Worm (Caenorhabditis elegans) whole organism, midembryonic: ENCODE results near the gene ZK1240.5.

Experiments
- T22C8.4 ChIP-seq: fragments of 200-800 bp; sonication (Bioruptor generic); IDR thresholded peaks from 2 replicates; pipeline ENCODE4 v1.3.6; 2022; ENCODE audit warnings: missing genetic modification characterization, missing compliant biosample characterization
- cog-1 ChIP-seq: sonication (generic microtip); optimal IDR thresholded peaks from 2 replicates; lab custom pipeline; 2016; ENCODE audit warnings: missing genetic modification characterization, missing compliant biosample characterization
- flt-1 ChIP-seq: fragments of 200-800 bp; sonication (Bioruptor generic); IDR thresholded peaks from 2 replicates; pipeline ENCODE4 v1.3.6; 2022; ENCODE audit warnings: missing genetic modification characterization, missing compliant biosample characterization
- klf-2 ChIP-seq: fragments of 200-800 bp; sonication (Bioruptor generic); conservative IDR thresholded peaks from 2 replicates; pipeline ENCODE4 v1.3.6; 2022; ENCODE audit warnings: missing genetic modification reagents, missing genetic modification characterization, missing compliant biosample characterization
- med-1 ChIP-seq: sonication (generic microtip); optimal IDR thresholded peaks from 2 replicates; lab custom pipeline; 2017; ENCODE audit warnings: missing genetic modification characterization, mild to moderate bottlenecking, missing compliant biosample characterization, antibody characterized with exemption, missing genetic modification reagents; ENCODE audit not compliant: insufficient read depth
- ref-1 ChIP-seq: fragments of 200-800 bp; sonication (Bioruptor generic); conservative IDR thresholded peaks from 2 replicates; pipeline ENCODE4 v1.3.6; 2022; ENCODE audit warnings: missing genetic modification reagents, missing genetic modification characterization, missing compliant biosample characterization
- tab-1 ChIP-seq: fragments of 200-800 bp; sonication (Bioruptor generic); IDR thresholded peaks from 2 replicates; pipeline ENCODE4 v1.3.6; 2022; ENCODE audit warnings: missing genetic modification characterization, missing compliant biosample characterization
- ztf-23 ChIP-seq: fragments of 200-800 bp; sonication (Bioruptor generic); IDR thresholded peaks from 2 replicates; pipeline ENCODE4 v1.3.6; 2022; ENCODE audit warnings: missing genetic modification reagents, missing genetic modification characterization, missing compliant biosample characterization
- ztf-29 ChIP-seq: fragments of 200-800 bp; sonication (Bioruptor generic); IDR thresholded peaks from 2 replicates; pipeline ENCODE4 v1.3.6; 2022; ENCODE audit warnings: missing genetic modification reagents, missing genetic modification characterization, missing compliant biosample characterization

Gene ZK1240.5

DNA sequence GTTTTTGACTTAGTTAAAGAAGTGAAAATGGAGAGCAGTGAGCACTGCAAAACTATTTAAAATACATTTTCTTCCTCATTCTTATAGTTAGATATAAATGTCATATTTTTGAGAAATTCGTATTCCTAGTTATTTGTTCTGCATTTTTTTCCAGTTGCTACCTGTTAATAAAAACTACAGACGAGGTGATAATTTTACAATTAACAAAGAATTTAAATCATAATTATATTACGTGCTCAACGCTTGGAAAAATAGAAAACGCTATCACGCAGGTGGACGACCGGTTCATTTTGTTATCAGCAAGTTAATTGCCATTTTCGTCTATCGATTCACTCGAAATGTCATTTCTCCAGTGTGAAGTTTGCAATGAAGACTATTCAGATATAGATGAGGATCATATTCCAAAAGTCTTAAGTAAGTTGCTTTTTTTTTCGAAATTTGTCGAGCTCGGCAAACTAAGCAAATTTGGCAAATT lies at the start of gene ZK1240.5, which contains the start of gene ZK1240.9:
TSS of gene ZK1240.5 (minus strand) at position 51 of the 475 bp plus-strand sequence.
TSS of gene ZK1240.9 (plus strand) at position 307 of the 475 bp plus-strand sequence.
- TF ChIP-seq tab-1 (GFP tag; lab: Robert Waterston, UW) (no peak), ref-1 (no peak)

DNA sequence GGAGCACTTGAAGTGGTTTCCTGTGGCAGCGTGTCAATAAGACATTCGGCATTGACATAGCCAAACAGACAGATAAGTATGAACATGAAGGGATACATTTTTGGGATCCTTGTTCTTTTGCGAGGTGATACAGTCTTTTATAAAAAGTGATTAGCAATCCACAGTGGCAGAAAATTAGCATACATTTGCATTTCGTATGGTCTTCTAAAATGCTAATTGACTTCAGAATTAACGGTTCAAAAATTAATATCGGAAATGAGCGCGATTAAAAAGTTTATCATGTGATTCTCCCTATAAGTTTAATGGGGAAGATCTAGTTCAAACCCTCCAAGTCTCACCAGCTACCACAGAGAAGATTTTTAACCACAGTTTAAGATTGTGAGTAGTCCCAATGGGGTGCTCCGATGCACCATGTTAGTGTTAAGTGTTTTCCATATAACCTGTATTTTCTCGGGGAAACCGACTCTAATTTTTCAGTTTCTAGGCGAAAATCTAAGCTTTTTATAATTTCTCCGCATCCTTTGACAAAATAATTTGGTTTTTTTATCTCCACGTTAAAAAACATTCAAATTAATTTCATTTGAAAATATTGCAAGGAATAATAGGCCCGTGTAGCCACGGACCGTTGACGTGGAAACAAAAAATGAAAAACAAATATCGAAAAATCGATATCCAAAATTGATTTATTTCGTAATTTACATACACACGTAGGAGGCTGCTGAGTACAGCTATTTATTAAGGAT lies 49.1 kb upstream of the ZK1240.5 start, which contains the start of the genes F43C11.12 and F16G10.5:
TSS of gene F43C11.12 (minus strand) at position 101 of the 743 bp plus-strand sequence.
TSS of gene F16G10.5 (plus strand) at position 693 of the 743 bp plus-strand sequence.
- TF ChIP-seq cog-1 (tag; lab: Kevin White, UChicago) (no peak), ztf-29 (GFP tag; lab: Robert Waterston, UW) (no peak), T22C8.4 (GFP tag; lab: Robert Waterston, UW) (no peak)

DNA sequence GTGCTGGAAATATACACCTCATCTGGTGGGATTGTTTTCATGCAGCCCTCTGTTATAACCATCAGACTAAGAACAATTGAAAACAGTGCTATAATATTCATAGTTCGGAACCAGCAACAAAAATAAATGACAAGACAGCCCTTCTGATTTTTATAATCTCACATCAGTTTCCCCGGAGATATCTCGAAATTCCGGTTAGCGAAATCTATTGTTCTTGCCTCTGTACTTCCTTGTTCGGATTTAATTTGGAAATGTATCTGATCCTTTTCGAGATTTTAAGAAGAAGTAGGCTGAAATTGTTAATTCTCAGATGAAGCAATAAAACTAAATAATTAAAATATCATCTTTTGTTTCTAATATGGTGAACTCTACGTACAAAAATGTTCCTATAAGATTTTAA lies 45.9 kb upstream of the ZK1240.5 start, which contains the start of gene F43C11.11:
TSS of gene F43C11.11 (minus strand) at position 101 of the 400 bp plus-strand sequence.
- TF ChIP-seq cog-1 (tag; lab: Kevin White, UChicago) (no peak), T22C8.4 (GFP tag; lab: Robert Waterston, UW) (no peak), klf-2 (GFP tag; lab: Robert Waterston, UW) (no peak), med-1 (GFP tag; lab: Kevin White, UChicago) (no peak), tab-1 (GFP tag; lab: Robert Waterston, UW) (no peak), ztf-29 (GFP tag; lab: Robert Waterston, UW) (no peak), ref-1 (no peak), flt-1 (GFP tag; lab: Robert Waterston, UW) (no peak), ztf-23 (GFP tag; lab: Robert Waterston, UW) (no peak)

ce11 chrII:2359965-2360364 lies 42.2 kb upstream of the ZK1240.5 start, which contains the start of gene F43C11.16:
Gene F43C11.16 (minus strand): TSS chrII:2360065.
- TF ChIP-seq ztf-23 (GFP tag; lab: Robert Waterston, UW) (no peak), flt-1 (GFP tag; lab: Robert Waterston, UW) (no peak), T22C8.4 (GFP tag; lab: Robert Waterston, UW) (no peak), med-1 (GFP tag; lab: Kevin White, UChicago) (no peak), klf-2 (GFP tag; lab: Robert Waterston, UW) (no peak), cog-1 (tag; lab: Kevin White, UChicago) (no peak), tab-1 (GFP tag; lab: Robert Waterston, UW) (no peak), ref-1 (no peak), ztf-29 (GFP tag; lab: Robert Waterston, UW) (no peak)

- TF ChIP-seq klf-2 (GFP tag; lab: Robert Waterston, UW) (no peak), T22C8.4 (GFP tag; lab: Robert Waterston, UW) (no peak), ztf-23 (GFP tag; lab: Robert Waterston, UW) (no peak), ref-1 (no peak)
Measured at ce11 chrII:2356795-2357194, 39.1 kb upstream of the ZK1240.5 start, which contains the start of gene F43C11.1. Gene F43C11.1 (plus strand): TSS chrII:2357095.

DNA sequence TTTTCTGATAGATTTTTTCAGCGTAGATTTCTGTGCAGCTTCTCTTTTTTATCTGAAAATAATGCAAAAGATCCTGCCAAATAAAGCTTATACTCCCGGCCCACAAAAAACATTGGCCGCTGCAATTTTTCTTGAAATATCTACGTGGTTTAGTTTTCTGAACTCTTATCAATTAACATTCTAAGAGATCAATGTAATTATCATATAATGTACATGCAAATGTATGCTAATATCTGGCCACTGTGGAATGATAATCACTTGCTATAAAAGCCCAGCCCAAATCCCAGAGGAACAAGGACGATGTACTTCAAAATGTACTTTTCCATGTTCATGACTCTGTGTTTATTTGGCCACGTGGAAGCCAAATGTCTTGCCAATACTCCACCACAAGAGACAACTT lies 36.7 kb upstream of the ZK1240.5 start, which contains the start of gene F43C11.2:
TSS of gene F43C11.2 (plus strand) at position 301 of the 400 bp plus-strand sequence.
- no peak for TF ChIP-seq cog-1 (tag; lab: Kevin White, UChicago)
- no peak for TF ChIP-seq ref-1
- TF ChIP-seq tab-1 (GFP tag; lab: Robert Waterston, UW): no peak
- no peak for TF ChIP-seq T22C8.4 (GFP tag; lab: Robert Waterston, UW)
- TF ChIP-seq flt-1 (GFP tag; lab: Robert Waterston, UW): no peak
- no peak for TF ChIP-seq med-1 (GFP tag; lab: Kevin White, UChicago)

DNA sequence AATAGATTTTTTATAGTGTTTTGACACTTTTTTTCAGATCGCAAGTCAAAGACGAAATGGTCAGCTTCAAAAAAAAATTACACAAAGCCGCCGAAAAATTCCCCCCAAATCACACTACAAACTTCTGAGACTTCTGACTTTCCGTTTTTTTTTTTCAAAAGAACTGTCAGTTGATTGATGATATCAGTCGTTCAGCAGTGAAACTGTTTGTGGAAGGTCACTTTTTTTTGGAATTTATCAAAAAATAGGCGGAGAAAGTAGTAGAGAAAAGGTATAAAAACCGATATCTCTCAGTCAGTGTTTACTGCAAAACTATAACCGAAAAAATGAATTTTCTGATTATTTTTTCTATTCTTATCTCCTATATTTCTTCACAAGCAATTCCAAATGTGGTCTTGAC lies 35.3 kb upstream of the ZK1240.5 start, which contains the start of gene F43C11.3:
TSS of gene F43C11.3 (plus strand) at position 301 of the 400 bp plus-strand sequence.
- TF ChIP-seq flt-1 (GFP tag; lab: Robert Waterston, UW) (no peak), ztf-23 (GFP tag; lab: Robert Waterston, UW) (no peak), T22C8.4 (GFP tag; lab: Robert Waterston, UW) (no peak), ztf-29 (GFP tag; lab: Robert Waterston, UW) (no peak), ref-1 (no peak), klf-2 (GFP tag; lab: Robert Waterston, UW) (no peak), med-1 (GFP tag; lab: Kevin White, UChicago) (no peak), tab-1 (GFP tag; lab: Robert Waterston, UW) (no peak), cog-1 (tag; lab: Kevin White, UChicago) (no peak)

- TF ChIP-seq ref-1 (no peak), ztf-29 (GFP tag; lab: Robert Waterston, UW) (no peak), cog-1 (tag; lab: Kevin White, UChicago) (no peak), ztf-23 (GFP tag; lab: Robert Waterston, UW) (no peak), med-1 (GFP tag; lab: Kevin White, UChicago) (no peak), T22C8.4 (GFP tag; lab: Robert Waterston, UW) (no peak), tab-1 (GFP tag; lab: Robert Waterston, UW) (no peak), flt-1 (GFP tag; lab: Robert Waterston, UW) (no peak), klf-2 (GFP tag; lab: Robert Waterston, UW) (no peak)
Measured at ce11 chrII:2352546-2352945, 34.8 kb upstream of the ZK1240.5 start, which contains the start of gene F43C11.10. Gene F43C11.10 (minus strand): TSS chrII:2352646.

ce11 chrII:2346672-2347071 lies 28.9 kb upstream of the ZK1240.5 start, which contains the start of gene F43C11.4:
Gene F43C11.4 (plus strand): TSS chrII:2346972.
- TF ChIP-seq ztf-23 (GFP tag; lab: Robert Waterston, UW): no peak
